Fruit fly (Drosophila melanogaster): ENCODE results near the gene GstZ2.

The GstZ2 gene

dm6 chr3R:9428988-9429387 is 31.5 kb downstream of the GstZ2 start (continued):
- TF ChIP-seq CG11696 (GFP tag; IDR thresholded peaks at IDR 0.05) (no peak), da (GFP tag; optimal IDR thresholded peaks at IDR 0.05) (no peak), hth (optimal IDR thresholded peaks at IDR 0.05) (no peak), CG8924 (tag; optimal IDR thresholded peaks at IDR 0.05) (peak; percentile 71), MESR4 (GFP tag; optimal IDR thresholded peaks at IDR 0.05) (no peak), Bdp1 (GFP tag; optimal IDR thresholded peaks at IDR 0.05) (peak; percentile 36), hkb (optimal IDR thresholded peaks at IDR 0.05) (no peak), hkb (GFP tag; IDR thresholded peaks at IDR 0.05) (peak; percentile 70; the same call in 1 of the 2 replicates), Drgx (GFP tag; IDR thresholded peaks at IDR 0.05) (no peak), Usf (GFP tag; optimal IDR thresholded peaks at IDR 0.05) (peak; percentile 57), jing (GFP tag; optimal IDR thresholded peaks at IDR 0.05) (no peak), shn (GFP tag; optimal IDR thresholded peaks at IDR 0.05) (peak; percentile 55), mirr (GFP tag; optimal IDR thresholded peaks at IDR 0.05) (peak; percentile 70), E2f2 (GFP tag; IDR thresholded peaks at IDR 0.05) (peak; percentile 35; the same call in 1 of the 2 replicates), CG4282 (GFP tag; optimal IDR thresholded peaks at IDR 0.05) (no peak), CG4730 (GFP tag; IDR thresholded peaks at IDR 0.05) (peak; percentile 53; the same call in 1 of the 2 replicates), chif (GFP tag; optimal IDR thresholded peaks at IDR 0.05) (peak; percentile 2 to 54), CrebB (tag; optimal IDR thresholded peaks at IDR 0.05) (peak; percentile 64), dm (GFP tag; optimal IDR thresholded peaks at IDR 0.05) (peak; percentile 51), Poxn (GFP tag; IDR thresholded peaks at IDR 0.05) (no peak), Adf1 (GFP tag; IDR thresholded peaks at IDR 0.05) (peak; percentile 24; the same call in 1 of the 2 replicates), ewg (GFP tag; optimal IDR thresholded peaks at IDR 0.05) (no peak), CG6254 (GFP tag; optimal IDR thresholded peaks at IDR 0.05) (peak; percentile 23), CG1024 (GFP tag; IDR thresholded peaks at IDR 0.05) (peak; percentile 2; the same call in 1 of the 2 replicates), tna (GFP tag; IDR thresholded peaks at IDR 0.05; ENCODE audit: partially characterized antibody) (no peak), CG4707 (GFP tag; optimal IDR thresholded peaks at IDR 0.05) (peak; percentile 55), trh (GFP tag; optimal IDR thresholded peaks at IDR 0.05) (no peak), CG15696 (tag; optimal IDR thresholded peaks at IDR 0.05) (peak; percentile 58), Doc2 (GFP tag; IDR thresholded peaks at IDR 0.05) (no peak), CG10321 (GFP tag; IDR thresholded peaks at IDR 0.05) (no peak), Tbp (GFP tag; optimal IDR thresholded peaks at IDR 0.05) (no peak), fd3F (GFP tag; optimal IDR thresholded peaks at IDR 0.05) (peak; percentile 38), Ptx1 (GFP tag; IDR thresholded peaks at IDR 0.05) (no peak), toy (GFP tag; IDR thresholded peaks at IDR 0.05) (no peak), CG11398 (GFP tag; optimal IDR thresholded peaks at IDR 0.05) (peak; percentile 32), Hmr (GFP tag; optimal IDR thresholded peaks at IDR 0.05) (peak; percentile 76), CG15514 (GFP tag; optimal IDR thresholded peaks at IDR 0.05) (peak; percentile 81), row (GFP tag; IDR thresholded peaks at IDR 0.05) (peak; percentile 89), sug (tag; optimal IDR thresholded peaks at IDR 0.05) (peak; percentile 91), her (GFP tag; optimal IDR thresholded peaks at IDR 0.05) (peak; percentile 60), CG13424 (tag; optimal IDR thresholded peaks at IDR 0.05) (peak; percentile 78), Dbx (GFP tag; IDR thresholded peaks at IDR 0.05) (peak; percentile 85), CG12942 (GFP tag; optimal IDR thresholded peaks at IDR 0.05) (peak; percentile 24), CG11093 (GFP tag; IDR thresholded peaks at IDR 0.05) (peak; percentile 28; the same call in 1 of the 3 replicates), CG14014 (GFP tag; IDR thresholded peaks at IDR 0.05) (peak; percentile 79), CG13624 (GFP tag; optimal IDR thresholded peaks at IDR 0.05) (peak; percentile 77), sens (GFP tag) (peak; percentile 90), CHES-1-like (GFP tag; optimal IDR thresholded peaks at IDR 0.05) (peak; percentile 76), tx (GFP tag; optimal IDR thresholded peaks at IDR 0.05) (peak; percentile 29), Lhr (GFP tag; optimal IDR thresholded peaks at IDR 0.05) (no peak), Bgb (GFP tag; IDR thresholded peaks at IDR 0.05; ENCODE audit: partially characterized antibody) (no peak), Deaf1 (tag; optimal IDR thresholded peaks at IDR 0.05) (peak; percentile 73)
